Fruit fly (Drosophila melanogaster) whole organism, embryonic: ENCODE data around the gene Pax.

Experiments
- ATbp ChIP-seq: fragments of 200-800 bp; sonication (Bioruptor generic); optimal IDR thresholded peaks from 2 replicates; lab custom pipeline; 2017; ENCODE audit warnings: missing biosample characterization, mild to moderate bottlenecking, missing genetic modification characterization, missing genetic modification reagents
- CG10267 ChIP-seq: fragments of 200-800 bp; sonication (Bioruptor generic); optimal IDR thresholded peaks from 2 replicates; lab custom pipeline; 2018; ENCODE audit warnings: missing biosample characterization, mild to moderate bottlenecking, missing genetic modification characterization, moderate library complexity
- CG10366 ChIP-seq: fragments of 200-800 bp; sonication (Bioruptor generic); IDR thresholded peaks from 2 replicates; pipeline ENCODE4 v1.3.6; 2022; ENCODE audit warnings: missing biosample characterization, missing genetic modification characterization
- CG10543 ChIP-seq: fragments of 200-800 bp; sonication (Bioruptor generic); optimal IDR thresholded peaks from 3 replicates; lab custom pipeline; 2017; ENCODE audit warnings: missing biosample characterization, mild to moderate bottlenecking, missing genetic modification characterization, moderate library complexity
- CG10979 ChIP-seq: fragments of 200-800 bp; sonication (Bioruptor generic); optimal IDR thresholded peaks from 2 replicates; lab custom pipeline; 2018; ENCODE audit warnings: missing biosample characterization, mild to moderate bottlenecking, missing genetic modification characterization, moderate library complexity
- CG11085 ChIP-seq: fragments of 200-800 bp; sonication (Bioruptor generic); IDR thresholded peaks from 2 replicates; pipeline ENCODE4 v1.3.6; 2022; ENCODE audit warnings: missing biosample characterization, missing genetic modification characterization
- CG11504 ChIP-seq: fragments of 200-800 bp; sonication (Bioruptor generic); optimal IDR thresholded peaks from 3 replicates; lab custom pipeline; 2019; ENCODE audit warnings: missing biosample characterization, mild to moderate bottlenecking, missing genetic modification characterization, moderate library complexity
- CG12391 ChIP-seq: fragments of 200-800 bp; sonication (Bioruptor generic); optimal IDR thresholded peaks from 3 replicates; lab custom pipeline; 2018; ENCODE audit warnings: missing biosample characterization, mild to moderate bottlenecking, missing genetic modification characterization, moderate library complexity
- CG12942 ChIP-seq: fragments of 200-800 bp; sonication (Bioruptor generic); optimal IDR thresholded peaks from 3 replicates; lab custom pipeline; 2016; ENCODE audit warnings: missing biosample characterization, missing genetic modification characterization
- CG14860 ChIP-seq: fragments of 200-800 bp; sonication (Bioruptor generic); IDR thresholded peaks from 3 replicates; pipeline ENCODE4 v1.3.6; 2022; ENCODE audit warnings: missing biosample characterization, missing genetic modification characterization; ENCODE audit not compliant: partially characterized antibody
- CG15269 ChIP-seq: fragments of 200-800 bp; sonication (Bioruptor generic); optimal IDR thresholded peaks from 2 replicates; lab custom pipeline; 2018; ENCODE audit warnings: missing biosample characterization, mild to moderate bottlenecking, missing genetic modification characterization, moderate library complexity
- CG1647 ChIP-seq: fragments of 200-800 bp; sonication (Bioruptor generic); optimal IDR thresholded peaks from 3 replicates; lab custom pipeline; 2016; ENCODE audit warnings: missing biosample characterization, missing genetic modification characterization
- CG16779 ChIP-seq: fragments of 200-800 bp; sonication (Bioruptor generic); IDR thresholded peaks from 2 replicates; pipeline ENCODE4 v1.3.6; 2022; ENCODE audit warnings: missing biosample characterization, missing genetic modification characterization
- CG17612 ChIP-seq: fragments of 200-800 bp; sonication (Bioruptor generic); IDR thresholded peaks from 2 replicates; pipeline ENCODE4 v1.3.6; 2022; ENCODE audit warnings: missing biosample characterization, missing genetic modification characterization
- CG17912 ChIP-seq: fragments of 200-800 bp; sonication (Bioruptor generic); optimal IDR thresholded peaks from 2 replicates; lab custom pipeline; 2018; ENCODE audit warnings: missing biosample characterization, mild to moderate bottlenecking, missing genetic modification characterization
- CG1832 ChIP-seq: fragments of 200-800 bp; sonication (Bioruptor generic); optimal IDR thresholded peaks from 2 replicates; lab custom pipeline; 2017; ENCODE audit warnings: missing biosample characterization, mild to moderate bottlenecking, missing genetic modification characterization, inconsistent platforms
- CG2889 ChIP-seq: fragments of 200-800 bp; sonication (Bioruptor generic); IDR thresholded peaks from 3 replicates; pipeline ENCODE4 v1.3.6; 2022; ENCODE audit warnings: missing biosample characterization, missing genetic modification characterization
- CG30403 ChIP-seq: fragments of 200-800 bp; sonication (Bioruptor generic); optimal IDR thresholded peaks from 3 replicates; lab custom pipeline; 2016; ENCODE audit warnings: missing biosample characterization, missing genetic modification characterization
- CG3847 ChIP-seq: fragments of 200-800 bp; sonication (Bioruptor generic); IDR thresholded peaks from 2 replicates; pipeline ENCODE4 v1.3.6; 2022; ENCODE audit warnings: missing biosample characterization, missing genetic modification characterization
- CG7928 ChIP-seq: fragments of 200-800 bp; sonication (Bioruptor generic); optimal IDR thresholded peaks from 2 replicates; lab custom pipeline; 2017; ENCODE audit warnings: missing biosample characterization, mild to moderate bottlenecking, missing genetic modification characterization
- CG8281 ChIP-seq: fragments of 200-800 bp; sonication (Bioruptor generic); optimal IDR thresholded peaks from 2 replicates; lab custom pipeline; 2018; ENCODE audit warnings: missing biosample characterization, mild to moderate bottlenecking, missing genetic modification characterization, moderate library complexity
- CG9437 ChIP-seq: fragments of 200-800 bp; sonication (Bioruptor generic); optimal IDR thresholded peaks from 2 replicates; lab custom pipeline; 2018; ENCODE audit warnings: missing biosample characterization, mild to moderate bottlenecking, missing genetic modification characterization
- CG9797 ChIP-seq: fragments of 200-800 bp; sonication (Bioruptor generic); optimal IDR thresholded peaks from 3 replicates; lab custom pipeline; 2018; ENCODE audit warnings: missing biosample characterization, mild to moderate bottlenecking, missing genetic modification characterization
- CrebB ChIP-seq: fragments of 200-800 bp; sonication (Bioruptor generic); optimal IDR thresholded peaks from 3 replicates; lab custom pipeline; 2018; ENCODE audit warnings: missing biosample characterization, mild to moderate bottlenecking, missing genetic modification characterization
- Eip74EF ChIP-seq, 2 experiments: fragments of 200-800 bp in 1 of 2; fragments of >200 bp in 1 of 2; sonication (Bioruptor generic) in 1 of 2; optimal IDR thresholded peaks; 2 replicates each; lab custom pipeline; 2017 to 2019; ENCODE audit warnings: missing biosample characterization in 2 of 2, missing genetic modification characterization in 2 of 2, mild to moderate bottlenecking in 1 of 2, moderate library complexity in 1 of 2
- Fer1 ChIP-seq: fragments of 200-800 bp; sonication (Bioruptor generic); optimal IDR thresholded peaks from 2 replicates; lab custom pipeline; 2017; ENCODE audit warnings: missing biosample characterization, mild to moderate bottlenecking, missing genetic modification characterization
- Fer3 ChIP-seq: fragments of 200-800 bp; sonication (Bioruptor generic); optimal IDR thresholded peaks from 2 replicates; lab custom pipeline; 2018; ENCODE audit warnings: missing biosample characterization, mild to moderate bottlenecking, missing genetic modification characterization, moderate library complexity
- HHEX ChIP-seq: fragments of 200-800 bp; sonication (Bioruptor generic); optimal IDR thresholded peaks from 3 replicates; lab custom pipeline; 2017; ENCODE audit warnings: missing biosample characterization, mild to moderate bottlenecking, missing genetic modification characterization, missing genetic modification reagents
- Jarid2 ChIP-seq: fragments of 200-800 bp; sonication (Bioruptor generic); optimal IDR thresholded peaks from 3 replicates; lab custom pipeline; 2017; ENCODE audit warnings: mild to moderate bottlenecking, missing biosample characterization, missing genetic modification reagents, missing genetic modification characterization
- NC2α ChIP-seq: fragments of 200-800 bp; sonication (Bioruptor generic); optimal IDR thresholded peaks from 2 replicates; lab custom pipeline; 2016; ENCODE audit warnings: missing biosample characterization, missing genetic modification characterization
- NK7.1 ChIP-seq: fragments of 200-800 bp; sonication (Bioruptor generic); optimal IDR thresholded peaks from 3 replicates; lab custom pipeline; 2016; ENCODE audit warnings: missing biosample characterization, missing genetic modification characterization
- Pdp1 ChIP-seq, 2 experiments: fragments of 200-800 bp; sonication (Bioruptor generic); optimal IDR thresholded peaks; 3 replicates each; lab custom pipeline; 2016; ENCODE audit warnings: missing biosample characterization in 2 of 2, missing genetic modification characterization in 2 of 2, mild to moderate bottlenecking in 1 of 2, moderate library complexity in 1 of 2
- Spps ChIP-seq: fragments of 200-800 bp; sonication (Bioruptor generic); optimal IDR thresholded peaks from 2 replicates; lab custom pipeline; 2018; ENCODE audit warnings: missing biosample characterization, mild to moderate bottlenecking, missing genetic modification characterization
- Vsx1 ChIP-seq: fragments of 200-800 bp; sonication (Bioruptor generic); optimal IDR thresholded peaks from 2 replicates; lab custom pipeline; 2017; ENCODE audit warnings: missing biosample characterization, mild to moderate bottlenecking, missing genetic modification characterization, missing genetic modification reagents
- al ChIP-seq: fragments of 200-800 bp; sonication (Bioruptor generic); IDR thresholded peaks from 2 replicates; pipeline ENCODE4 v1.3.6; 2022; ENCODE audit warnings: missing biosample characterization, missing genetic modification characterization
- corto ChIP-seq: fragments of 200-800 bp; sonication (Bioruptor generic); optimal IDR thresholded peaks from 2 replicates; lab custom pipeline; 2016; ENCODE audit warnings: missing biosample characterization, mild to moderate bottlenecking, missing genetic modification characterization, moderate library complexity
- cwo ChIP-seq: fragments of 200-800 bp; sonication (Bioruptor generic); optimal IDR thresholded peaks from 3 replicates; lab custom pipeline; 2017; ENCODE audit warnings: missing biosample characterization, missing genetic modification characterization, mild to moderate bottlenecking, moderate library complexity, missing genetic modification reagents
- eve ChIP-seq, 2 experiments: fragments of >200 bp; optimal IDR thresholded peaks; 2 replicates each; lab custom pipeline; 2017; ENCODE audit warnings: missing biosample characterization in 2 of 2, missing genetic modification characterization in 2 of 2
- ewg ChIP-seq: fragments of 200-800 bp; sonication (Bioruptor generic); optimal IDR thresholded peaks from 3 replicates; lab custom pipeline; 2017; ENCODE audit warnings: mild to moderate bottlenecking, missing biosample characterization, missing genetic modification reagents, missing genetic modification characterization
- fd3F ChIP-seq: fragments of 200-800 bp; sonication (Bioruptor generic); optimal IDR thresholded peaks from 2 replicates; lab custom pipeline; 2018; ENCODE audit warnings: missing biosample characterization, mild to moderate bottlenecking, missing genetic modification characterization, moderate library complexity
- fru ChIP-seq: fragments of >200 bp; optimal IDR thresholded peaks from 2 replicates; lab custom pipeline; 2017
- gcm ChIP-seq: fragments of 200-800 bp; sonication (Bioruptor generic); optimal IDR thresholded peaks from 2 replicates; lab custom pipeline; 2019; ENCODE audit warnings: missing biosample characterization, mild to moderate bottlenecking, missing genetic modification characterization, moderate library complexity
- gro ChIP-seq: fragments of 200-800 bp; sonication (Bioruptor generic); optimal IDR thresholded peaks from 2 replicates; lab custom pipeline; 2016; ENCODE audit warnings: missing biosample characterization, missing genetic modification characterization
- pan ChIP-seq, 4 experiments: fragments of >200 bp in 3 of 4; fragments of 200-800 bp in 1 of 4; sonication (Bioruptor generic) in 1 of 4; optimal IDR thresholded peaks in 3 of 4; IDR thresholded peaks in 1 of 4; 2 replicates each; pipeline versions ENCODE4 v1.3.6 to Lab custom; 2017 to 2022; ENCODE audit warnings: missing biosample characterization in 2 of 4, missing genetic modification characterization in 2 of 4, mixed read lengths in 1 of 4
- pho ChIP-seq: fragments of 200-800 bp; sonication (Bioruptor generic); optimal IDR thresholded peaks from 2 replicates; lab custom pipeline; 2016; ENCODE audit warnings: missing biosample characterization, missing genetic modification characterization
- psq ChIP-seq: fragments of 200-800 bp; sonication (Bioruptor generic); optimal IDR thresholded peaks from 2 replicates; lab custom pipeline; 2017; ENCODE audit warnings: missing biosample characterization, missing genetic modification characterization
- pum ChIP-seq: fragments of 200-800 bp; sonication (Bioruptor generic); optimal IDR thresholded peaks from 2 replicates; lab custom pipeline; 2016; ENCODE audit warnings: missing biosample characterization, missing genetic modification characterization
- schlank ChIP-seq: fragments of 200-800 bp; sonication (Bioruptor generic); optimal IDR thresholded peaks from 2 replicates; lab custom pipeline; 2018; ENCODE audit warnings: missing biosample characterization, mild to moderate bottlenecking, missing genetic modification characterization
- tup ChIP-seq: fragments of 200-800 bp; sonication (Bioruptor generic); optimal IDR thresholded peaks from 2 replicates; lab custom pipeline; 2016; ENCODE audit warnings: missing biosample characterization, mild to moderate bottlenecking, missing genetic modification characterization, moderate library complexity
- unc-4 ChIP-seq: fragments of 200-800 bp; sonication (Bioruptor generic); IDR thresholded peaks from 2 replicates; pipeline ENCODE4 v1.3.6; 2022; ENCODE audit warnings: missing biosample characterization, missing genetic modification characterization; ENCODE audit not compliant: partially characterized antibody
- vvl ChIP-seq: fragments of 200-800 bp; sonication (Bioruptor generic); IDR thresholded peaks from 2 replicates; pipeline ENCODE4 v1.3.6; 2022; ENCODE audit warnings: missing biosample characterization, missing genetic modification characterization

Pax gene

dm6 chr2L:19434260-19434659, 7.9 kb upstream of the Pax start (continued):
- TF ChIP-seq CG10979 (tag; lab: Kevin White, UChicago) (peak; percentile 20), CG12391 (tag; lab: Kevin White, UChicago) (peak; percentile 48), CG7928 (GFP tag; lab: Kevin White, UChicago) (no peak), CG17612 (GFP tag; lab: Robert Waterston, UW) (no peak), eve (GFP tag; optimal IDR thresholded peaks at IDR 0.05; lab: Kevin White, UChicago) (no peak), CG17912 (GFP tag; lab: Kevin White, UChicago) (peak; percentile 78), al (GFP tag; lab: Robert Waterston, UW) (no peak), CG9437 (no peak), gro (no peak), unc-4 (no peak), HHEX (GFP tag; lab: Kevin White, UChicago) (peak; percentile 45), CG10267 (tag; lab: Kevin White, UChicago) (peak; percentile 48), fru (lab: Kevin White, UChicago) (no peak), pan (optimal IDR thresholded peaks at IDR 0.05; lab: Kevin White, UChicago) (no peak), pan (GFP tag; optimal IDR thresholded peaks at IDR 0.05 in 1 of 2, IDR thresholded peaks at IDR 0.05 in 1 of 2) (peak in 1 of 2 experiments; percentile 17), CG11085 (GFP tag; lab: Robert Waterston, UW) (no peak), CG10366 (GFP tag; lab: Robert Waterston, UW) (no peak), CG2889 (GFP tag; lab: Robert Waterston, UW) (no peak), Jarid2 (peak; percentile 23), Fer1 (peak; percentile 70), ATbp (GFP tag; lab: Kevin White, UChicago) (peak; percentile 87), psq (GFP tag; lab: Kevin White, UChicago) (no peak), CG11504 (peak; percentile 49), pum (GFP tag; lab: Kevin White, UChicago) (no peak), ewg (GFP tag; lab: Kevin White, UChicago) (peak; percentile 16), Vsx1 (peak; percentile 87), CG8281 (tag; lab: Kevin White, UChicago) (peak; percentile 50), NK7.1 (GFP tag; lab: Kevin White, UChicago) (no peak), schlank (tag; lab: Kevin White, UChicago) (no peak), pho (GFP tag; lab: Kevin White, UChicago) (no peak), tup (no peak), CG14860 (no peak), CG9797 (GFP tag; lab: Kevin White, UChicago) (no peak), Eip74EF (GFP tag; optimal IDR thresholded peaks at IDR 0.05; lab: Kevin White, UChicago) (peak in 1 of 2 experiments; percentile 63), CG16779 (GFP tag; lab: Robert Waterston, UW) (no peak), CrebB (tag; lab: Kevin White, UChicago) (peak; percentile 81), Pdp1 (GFP tag; optimal IDR thresholded peaks at IDR 0.05; lab: Kevin White, UChicago) (peak in 1 of 2 experiments; percentile 23), CG12942 (GFP tag; lab: Kevin White, UChicago) (peak; percentile 8), Spps (tag; lab: Kevin White, UChicago) (peak; percentile 70)

- no peak for TF ChIP-seq NC2α (GFP tag; lab: Kevin White, UChicago)
- TF ChIP-seq corto (GFP tag; lab: Kevin White, UChicago), result no peak
- peak; percentile 12 for TF ChIP-seq CG15269
- peak; percentile 17 for TF ChIP-seq cwo
- peak; percentile 10 for TF ChIP-seq CG11504
- peak; percentile 4 for TF ChIP-seq CG30403
- TF ChIP-seq CG1832, result no peak
- peak; percentile 8 for TF ChIP-seq Fer3 (tag; lab: Kevin White, UChicago)
- TF ChIP-seq gcm, result peak; percentile 70
- TF ChIP-seq CG10543 (GFP tag; lab: Kevin White, UChicago), result peak; percentile 34
- peak; percentile 13; the same call in 1 of the 2 replicates for TF ChIP-seq vvl (GFP tag; lab: Robert Waterston, UW)
- no peak for TF ChIP-seq fd3F (GFP tag; lab: Kevin White, UChicago)
- TF ChIP-seq CG3847, result no peak
- TF ChIP-seq CG1647 (GFP tag; lab: Kevin White, UChicago), result no peak
Measured at dm6 chr2L:19433292-19433691, 6.9 kb upstream of the Pax start.
